Worm (Caenorhabditis elegans): ENCODE measurements around the gene hsp-12.2.

DNA sequence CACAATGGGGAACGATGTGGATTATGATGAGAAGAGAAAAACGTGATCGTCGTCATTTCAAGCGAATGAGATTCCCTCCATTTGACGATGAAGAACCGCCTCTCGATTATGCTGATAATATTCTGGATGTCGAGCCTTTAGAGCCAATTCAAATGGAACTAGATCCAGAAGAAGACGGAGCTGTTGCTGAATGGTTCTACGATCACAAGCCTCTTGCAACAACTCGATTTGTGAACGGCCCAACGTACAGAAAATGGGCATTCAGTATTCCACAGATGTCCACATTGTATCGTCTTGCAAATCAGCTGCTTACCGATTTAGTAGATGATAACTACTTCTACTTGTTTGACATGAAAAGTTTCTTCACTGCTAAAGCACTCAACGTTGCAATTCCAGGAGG is 26.9 kb downstream of the hsp-12.2 start:
- TF ChIP-seq fos-1 (tag; optimal IDR thresholded peaks at IDR 0.05), result no peak
- TF ChIP-seq unc-39 (tag; optimal IDR thresholded peaks at IDR 0.05), result no peak
- no peak for TF ChIP-seq unc-62 (GFP tag; optimal IDR thresholded peaks at IDR 0.05)
- no peak for TF ChIP-seq zag-1 (tag; optimal IDR thresholded peaks at IDR 0.05)
- TF ChIP-seq nhr-25 (tag; optimal IDR thresholded peaks at IDR 0.05), result no peak
- no peak for TF ChIP-seq nhr-77 (tag; optimal IDR thresholded peaks at IDR 0.05)
- TF ChIP-seq peb-1 (tag; optimal IDR thresholded peaks at IDR 0.05), result no peak
- TF ChIP-seq lin-39 (tag; optimal IDR thresholded peaks at IDR 0.05), result no peak

Measured in whole organism, L2 larva.